Fruit fly (Drosophila melanogaster) whole organism, wandering third instar larva: ENCODE measurements around the gene Phae2.

Experiments
- Dfd ChIP-seq: fragments of >200 bp; optimal IDR thresholded peaks from 2 replicates; lab custom pipeline; 2017; ENCODE audit warnings: missing biosample characterization, missing genetic modification characterization
- Myc ChIP-seq: fragments of >200 bp; optimal IDR thresholded peaks from 2 replicates; lab custom pipeline; 2017
- N ChIP-seq: fragments of >200 bp; optimal IDR thresholded peaks from 2 replicates; lab custom pipeline; 2018; ENCODE audit warnings: missing biosample characterization, missing external identifiers, missing genetic modification characterization
- OdsH ChIP-seq: fragments of 200-800 bp; sonication (Bioruptor generic); optimal IDR thresholded peaks from 2 replicates; lab custom pipeline; 2016; ENCODE audit warnings: missing biosample characterization, mild to moderate bottlenecking, missing genetic modification characterization
- Rel ChIP-seq, 2 experiments: fragments of 200-800 bp; sonication (Bioruptor generic) in 1 of 2; optimal IDR thresholded peaks; 2 replicates in 1 of 2; 3 replicates in 1 of 2; lab custom pipeline; 2016 to 2019; ENCODE audit warnings: mild to moderate bottlenecking in 2 of 2, missing biosample characterization in 2 of 2, missing genetic modification characterization in 2 of 2, moderate library complexity in 1 of 2
- br ChIP-seq: fragments of 200-800 bp; sonication (Bioruptor generic); optimal IDR thresholded peaks from 2 replicates; lab custom pipeline; 2016; ENCODE audit warnings: missing biosample characterization, missing genetic modification characterization
- fru ChIP-seq: fragments of 200-800 bp; sonication (Bioruptor generic); optimal IDR thresholded peaks from 3 replicates; lab custom pipeline; 2016; ENCODE audit warnings: missing biosample characterization, mild to moderate bottlenecking, missing genetic modification characterization
- h ChIP-seq: fragments of 200-800 bp; sonication (Bioruptor generic); optimal IDR thresholded peaks from 3 replicates; lab custom pipeline; 2016; ENCODE audit warnings: missing biosample characterization, mild to moderate bottlenecking, missing genetic modification characterization
- jim ChIP-seq: fragments of 175-275, 200-325 bp; sonication (Bioruptor generic); optimal IDR thresholded peaks from 2 replicates; lab custom pipeline; 2016; ENCODE audit warnings: missing biosample characterization, mild to moderate bottlenecking, missing genetic modification characterization
- lola ChIP-seq: fragments of >200 bp; optimal IDR thresholded peaks from 2 replicates; lab custom pipeline; 2017; ENCODE audit warnings: missing biosample characterization, missing genetic modification characterization
- tai ChIP-seq: sonication (Bioruptor generic); optimal IDR thresholded peaks from 2 replicates; lab custom pipeline; 2016; ENCODE audit warnings: missing biosample characterization, missing genetic modification characterization
- usp ChIP-seq: fragments of >200 bp; optimal IDR thresholded peaks from 2 replicates; lab custom pipeline; 2017; ENCODE audit warnings: missing biosample characterization, missing genetic modification characterization

DNA sequence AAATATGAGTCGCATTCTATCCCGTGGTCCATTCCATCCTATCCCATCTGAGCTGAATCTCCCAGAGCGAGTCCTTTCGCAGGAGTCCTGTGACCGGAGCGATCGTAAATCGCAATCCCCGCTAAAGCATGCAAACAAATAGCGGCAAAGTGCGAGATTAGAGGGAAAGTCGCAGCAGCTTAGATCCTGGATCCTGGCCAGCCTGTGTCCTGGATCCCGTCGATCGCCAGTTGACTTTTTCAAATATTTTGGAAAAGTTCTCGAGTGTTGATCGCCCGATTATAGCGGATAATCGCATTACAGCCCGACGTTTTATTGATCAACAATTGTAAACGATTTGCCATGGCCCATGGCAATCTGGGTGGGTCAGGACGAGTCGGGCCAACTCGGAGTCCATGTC lies 21.8 kb upstream of the Phae2 start:
- TF ChIP-seq tai (GFP tag; lab: Kevin White, UChicago) = no peak
- TF ChIP-seq usp (GFP tag; lab: Kevin White, UChicago) = no peak
- TF ChIP-seq N = no peak
- TF ChIP-seq jim (GFP tag; lab: Kevin White, UChicago) = no peak
- no peak for TF ChIP-seq Dfd (GFP tag; lab: Kevin White, UChicago)
- TF ChIP-seq Myc (lab: Kevin White, UChicago) = no peak
- no peak for TF ChIP-seq OdsH
- TF ChIP-seq Rel (GFP tag; optimal IDR thresholded peaks at IDR 0.05; lab: Kevin White, UChicago) = no peak
- no peak for TF ChIP-seq Rel (tag; optimal IDR thresholded peaks at IDR 0.05; lab: Kevin White, UChicago)
- TF ChIP-seq h = no peak
- TF ChIP-seq lola (GFP tag; lab: Kevin White, UChicago) = no peak
- no peak for TF ChIP-seq fru
- no peak for TF ChIP-seq br (GFP tag; lab: Kevin White, UChicago)
